Worm (Caenorhabditis elegans): ENCODE results near the gene inpp-1.

inpp-1 gene

DNA sequence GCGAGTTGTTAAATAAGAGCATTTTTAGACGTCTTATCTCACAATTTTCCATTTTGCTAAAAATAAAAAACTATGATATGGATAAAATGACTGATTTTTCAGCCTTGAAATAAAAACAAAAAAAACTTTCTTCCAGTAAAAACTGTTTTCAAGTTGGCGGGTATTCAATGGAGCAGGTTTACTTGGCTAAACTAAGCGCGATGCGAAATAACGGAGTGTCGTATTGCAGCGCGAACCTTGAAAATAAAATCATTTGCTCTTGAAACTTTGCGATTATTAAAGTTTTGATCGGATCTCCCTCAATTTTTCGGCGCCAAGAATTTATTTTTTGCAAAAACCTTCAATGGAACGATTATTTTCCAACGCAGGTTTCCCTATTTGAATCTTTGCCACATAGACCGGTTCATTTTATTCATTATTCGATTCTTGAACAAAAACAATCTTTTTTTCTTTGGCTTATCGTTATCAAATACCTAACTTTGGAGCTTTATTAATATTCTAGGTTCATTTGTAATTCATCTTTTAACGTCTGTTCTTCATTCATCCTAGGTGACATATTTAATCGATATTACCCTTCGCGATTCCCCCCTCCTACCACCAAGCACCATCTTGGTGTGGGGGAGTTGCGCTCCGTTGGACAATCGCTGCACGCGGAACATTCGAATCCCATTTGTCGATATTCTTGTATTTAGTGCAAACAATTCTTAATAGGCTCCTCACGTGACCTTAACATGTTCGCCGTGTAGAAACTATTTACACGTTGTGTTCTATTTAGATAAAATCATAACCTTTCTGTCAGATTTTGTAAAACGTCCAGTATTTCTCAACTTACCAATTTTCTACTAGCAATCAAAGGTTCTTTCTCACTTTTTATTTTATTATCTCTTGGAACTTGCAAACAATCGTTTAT, 38.9 kb downstream of the inpp-1 start, which contains the start of the genes orc-5 and cyb-1:
TSS of gene orc-5 (minus strand) at position 62 of the 910 bp plus-strand sequence.
TSS of gene cyb-1 (plus strand) at position 690 of the 910 bp plus-strand sequence.
- no peak for TF ChIP-seq sem-2 (GFP tag; optimal IDR thresholded peaks at IDR 0.05)
- TF ChIP-seq pha-4 (tag; optimal IDR thresholded peaks at IDR 0.05), result peak; percentile 54
- TF ChIP-seq unc-62 (GFP tag; optimal IDR thresholded peaks at IDR 0.05), result no peak
- no peak for TF ChIP-seq zip-8 (tag; optimal IDR thresholded peaks at IDR 0.05)
- peak; percentile 7 for TF ChIP-seq ceh-83 (GFP tag; optimal IDR thresholded peaks at IDR 0.05)
- no peak for TF ChIP-seq tbx-8 (GFP tag; optimal IDR thresholded peaks at IDR 0.05)
- peak; percentile 47 for TF ChIP-seq lsy-2 (tag; optimal IDR thresholded peaks at IDR 0.05)
- no peak for TF ChIP-seq ham-2 (GFP tag; optimal IDR thresholded peaks at IDR 0.05)
- no peak for TF ChIP-seq elt-3 (tag; optimal IDR thresholded peaks at IDR 0.05)
- no peak for TF ChIP-seq nhr-2 (tag; optimal IDR thresholded peaks at IDR 0.05)
- TF ChIP-seq unc-120 (tag; optimal IDR thresholded peaks at IDR 0.05; ENCODE audit: poor library complexity, severe bottlenecking), result no peak
- no peak for TF ChIP-seq cnd-1 (tag; optimal IDR thresholded peaks at IDR 0.05)
- no peak for TF ChIP-seq bed-3 (GFP tag; optimal IDR thresholded peaks at IDR 0.05)
- TF ChIP-seq ztf-11 (tag; optimal IDR thresholded peaks at IDR 0.05), result no peak
- peak; percentile 57 for TF ChIP-seq nhr-237 (tag; optimal IDR thresholded peaks at IDR 0.05)
- TF ChIP-seq nhr-28 (tag; optimal IDR thresholded peaks at IDR 0.05), result no peak
- peak; percentile 24 for TF ChIP-seq mab-5 (tag; optimal IDR thresholded peaks at IDR 0.05)
- TF ChIP-seq mls-2 (tag; optimal IDR thresholded peaks at IDR 0.05), result no peak
- peak; percentile 55 for TF ChIP-seq ces-1 (GFP tag; optimal IDR thresholded peaks at IDR 0.05)
- no peak for TF ChIP-seq flh-1 (GFP tag; optimal IDR thresholded peaks at IDR 0.05)
- TF ChIP-seq snpc-4 (tag; optimal IDR thresholded peaks at IDR 0.05), result no peak
- peak; percentile 40 for TF ChIP-seq lin-13 (tag; optimal IDR thresholded peaks at IDR 0.05)
- peak; percentile 42 for TF ChIP-seq sptf-1 (tag; optimal IDR thresholded peaks at IDR 0.05)
- no peak for TF ChIP-seq M03D4.4 (tag; optimal IDR thresholded peaks at IDR 0.05)
- no peak for TF ChIP-seq ceh-39 (tag; optimal IDR thresholded peaks at IDR 0.05)
- no peak for TF ChIP-seq elt-1 (tag; optimal IDR thresholded peaks at IDR 0.05; ENCODE audit: borderline replicate concordance, insufficient read depth)
- TF ChIP-seq mep-1 (tag; optimal IDR thresholded peaks at IDR 0.05), result peak; percentile 71
- TF ChIP-seq nhr-12 (tag; optimal IDR thresholded peaks at IDR 0.05), result no peak
- TF ChIP-seq unc-39 (tag; optimal IDR thresholded peaks at IDR 0.05), result no peak
- TF ChIP-seq nhr-76 (tag; optimal IDR thresholded peaks at IDR 0.05), result no peak
- no peak for TF ChIP-seq drap-1 (GFP tag; optimal IDR thresholded peaks at IDR 0.05)
- TF ChIP-seq hlh-1 (tag; optimal IDR thresholded peaks at IDR 0.05), result peak; percentile 39
- no peak for TF ChIP-seq blmp-1 (tag; optimal IDR thresholded peaks at IDR 0.05)
- TF ChIP-seq ceh-43 (GFP tag; optimal IDR thresholded peaks at IDR 0.05), result no peak
- TF ChIP-seq lin-32 (GFP tag; optimal IDR thresholded peaks at IDR 0.05), result no peak

- TF ChIP-seq unc-120 (tag; optimal IDR thresholded peaks at IDR 0.05; ENCODE audit: poor library complexity, severe bottlenecking), result no peak
- peak; percentile 7 for TF ChIP-seq nhr-2 (tag; optimal IDR thresholded peaks at IDR 0.05)
Measured at ce11 chrIV:10727734-10728133, 46.0 kb downstream of the inpp-1 start, which contains the start of gene ZC168.2. TSS of gene ZC168.2 (plus strand) at chrIV:10728034.

Measured in whole organism, mixed stage, embryonic.